Fruit fly (Drosophila melanogaster): ENCODE data around the gene alpha-Man-IIa.

alpha-Man-IIa gene

DNA sequence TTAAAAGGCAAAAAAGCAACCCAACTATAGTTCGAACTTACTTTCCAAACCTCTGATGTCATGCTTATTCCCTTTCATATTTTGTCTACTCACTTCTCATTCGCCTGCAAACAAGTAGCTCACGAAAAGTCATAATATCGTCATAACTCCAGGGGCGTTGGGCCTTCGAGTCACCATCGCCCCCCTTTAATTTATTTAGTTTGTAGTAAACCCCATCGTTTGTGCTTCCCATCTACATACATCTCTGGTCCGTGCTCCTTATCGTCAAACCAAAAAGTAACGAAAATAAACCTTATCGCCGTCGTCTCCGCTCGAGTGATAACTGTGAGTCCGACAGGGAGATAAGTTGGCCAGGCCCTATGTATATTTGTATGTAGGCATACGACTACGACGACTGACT, 16.6 kb downstream of the alpha-Man-IIa start (continued):
- TF ChIP-seq shn (GFP tag; optimal IDR thresholded peaks at IDR 0.05), result peak; percentile 55
- peak; percentile 5 for TF ChIP-seq CG12299 (tag; optimal IDR thresholded peaks at IDR 0.05)
- peak; percentile 73 for TF ChIP-seq CG32532 (GFP tag; IDR thresholded peaks at IDR 0.05)
- TF ChIP-seq disco-r (GFP tag; optimal IDR thresholded peaks at IDR 0.05), result peak; percentile 5
- peak; percentile 51 for TF ChIP-seq pros (GFP tag; optimal IDR thresholded peaks at IDR 0.05)
- peak; percentile 62 for TF ChIP-seq vvl (GFP tag; IDR thresholded peaks at IDR 0.05)
- TF ChIP-seq CG17361 (GFP tag; IDR thresholded peaks at IDR 0.05), result no peak; the same call in 2 of the 3 replicates
- peak; percentile 53 for TF ChIP-seq CG17829 (tag; optimal IDR thresholded peaks at IDR 0.05)
- TF ChIP-seq CG4707 (GFP tag; optimal IDR thresholded peaks at IDR 0.05), result peak; percentile 55
- TF ChIP-seq so (GFP tag; IDR thresholded peaks at IDR 0.05), result 0 out of 3 replicates have a peak, but pooled peaks have one; percentile 27
- TF ChIP-seq sc (optimal IDR thresholded peaks at IDR 0.05), result no peak
- TF ChIP-seq sc (GFP tag; optimal IDR thresholded peaks at IDR 0.05), result no peak
- TF ChIP-seq NC2β (GFP tag; optimal IDR thresholded peaks at IDR 0.05), result peak; percentile 46
- peak; percentile 28 for TF ChIP-seq CG18262 (tag; optimal IDR thresholded peaks at IDR 0.05)
- TF ChIP-seq CG12236 (GFP tag; optimal IDR thresholded peaks at IDR 0.05), result no peak
- TF ChIP-seq knrl (GFP tag; IDR thresholded peaks at IDR 0.05; ENCODE audit: partially characterized antibody), result no peak
- no peak for TF ChIP-seq bbx (GFP tag; IDR thresholded peaks at IDR 0.05; ENCODE audit: partially characterized antibody)
- peak; percentile 78 for TF ChIP-seq grau (tag; optimal IDR thresholded peaks at IDR 0.05)
- TF ChIP-seq pho (GFP tag; optimal IDR thresholded peaks at IDR 0.05), result peak; percentile 66
- TF ChIP-seq CG9609 (GFP tag; optimal IDR thresholded peaks at IDR 0.05), result peak; percentile 63
- TF ChIP-seq CG7357 (GFP tag; IDR thresholded peaks at IDR 0.05), result no peak
- peak; percentile 13 for TF ChIP-seq CG33213 (GFP tag; optimal IDR thresholded peaks at IDR 0.05)
- no peak for TF ChIP-seq wdn (GFP tag; IDR thresholded peaks at IDR 0.05)
- no peak for TF ChIP-seq vnd (GFP tag; IDR thresholded peaks at IDR 0.05; ENCODE audit: partially characterized antibody)
- peak; percentile 74 for TF ChIP-seq onecut (GFP tag; IDR thresholded peaks at IDR 0.05)
- peak; percentile 61 for TF ChIP-seq CG15011 (GFP tag; optimal IDR thresholded peaks at IDR 0.05)
- no peak for TF ChIP-seq CG7271 (tag; optimal IDR thresholded peaks at IDR 0.05)
- TF ChIP-seq Gug (GFP tag; IDR thresholded peaks at IDR 0.05), result no peak; the same call in 3 of the 4 replicates
- peak; percentile 29 for TF ChIP-seq tx (GFP tag; optimal IDR thresholded peaks at IDR 0.05)
- TF ChIP-seq CG5245 (GFP tag; optimal IDR thresholded peaks at IDR 0.05), result peak; percentile 31
- 0 out of 2 replicates have a peak, but pooled peaks have one; percentile 7 for TF ChIP-seq CG43689 (GFP tag; IDR thresholded peaks at IDR 0.05)
- no peak for TF ChIP-seq Dip2 (GFP tag; IDR thresholded peaks at IDR 0.05)
- TF ChIP-seq Sox100B (GFP tag; optimal IDR thresholded peaks at IDR 0.05), result no peak
- TF ChIP-seq CG11456 (GFP tag; IDR thresholded peaks at IDR 0.05), result peak; percentile 79
- TF ChIP-seq CG3281 (GFP tag; optimal IDR thresholded peaks at IDR 0.05), result peak; percentile 64
- TF ChIP-seq CG16863 (GFP tag; optimal IDR thresholded peaks at IDR 0.05), result peak; percentile 42
- peak; percentile 70 for TF ChIP-seq NfI (GFP tag; optimal IDR thresholded peaks at IDR 0.05)
- TF ChIP-seq CG4820 (GFP tag; optimal IDR thresholded peaks at IDR 0.05), result peak; percentile 16
- no peak for TF ChIP-seq lov (optimal IDR thresholded peaks at IDR 0.05)
- TF ChIP-seq lov (GFP tag; IDR thresholded peaks at IDR 0.05), result no peak
- no peak for TF ChIP-seq jigr1 (GFP tag; IDR thresholded peaks at IDR 0.05)
- TF ChIP-seq CG1233 (GFP tag; optimal IDR thresholded peaks at IDR 0.05), result peak; percentile 30
- no peak; the same call in 2 of the 3 replicates for TF ChIP-seq B-H1 (GFP tag; IDR thresholded peaks at IDR 0.05)
- TF ChIP-seq repo (GFP tag; optimal IDR thresholded peaks at IDR 0.05), result peak; percentile 18
- TF ChIP-seq fd102C (GFP tag; optimal IDR thresholded peaks at IDR 0.05), result no peak
- peak; percentile 86 for TF ChIP-seq CG9932 (GFP tag; IDR thresholded peaks at IDR 0.05)
- peak; percentile 81 for TF ChIP-seq exex (tag; optimal IDR thresholded peaks at IDR 0.05)
- peak; percentile 38 for TF ChIP-seq Atf-2 (GFP tag; optimal IDR thresholded peaks at IDR 0.05)
- peak; percentile 49 for TF ChIP-seq Antp (GFP tag; optimal IDR thresholded peaks at IDR 0.05)
- no peak for TF ChIP-seq CG14667 (GFP tag; IDR thresholded peaks at IDR 0.05)
- no peak for TF ChIP-seq CG10321 (GFP tag; IDR thresholded peaks at IDR 0.05)
- peak; percentile 45 for TF ChIP-seq oc (tag; optimal IDR thresholded peaks at IDR 0.05)
